Worm (Caenorhabditis elegans) whole organism, L4/young adult: ENCODE measurements around the gene M02E1.3.

ENCODE experiments used
- W03F9.2 ChIP-seq: fragments of 150-350 bp; optimal IDR thresholded peaks from 2 replicates; lab custom pipeline; 2014; ENCODE audit warnings: missing biosample characterization, missing genetic modification characterization
- dao-5 ChIP-seq: sonication (generic microtip); optimal IDR thresholded peaks from 2 replicates; lab custom pipeline; 2016; ENCODE audit warnings: missing genotype, missing genetic modification characterization, moderate library complexity, missing compliant biosample characterization
- him-1 ChIP-seq: sonication (generic microtip); optimal IDR thresholded peaks from 2 replicates; lab custom pipeline; 2016; ENCODE audit warnings: missing genotype, missing genetic modification reagents, missing genetic modification characterization, missing compliant biosample characterization

DNA sequence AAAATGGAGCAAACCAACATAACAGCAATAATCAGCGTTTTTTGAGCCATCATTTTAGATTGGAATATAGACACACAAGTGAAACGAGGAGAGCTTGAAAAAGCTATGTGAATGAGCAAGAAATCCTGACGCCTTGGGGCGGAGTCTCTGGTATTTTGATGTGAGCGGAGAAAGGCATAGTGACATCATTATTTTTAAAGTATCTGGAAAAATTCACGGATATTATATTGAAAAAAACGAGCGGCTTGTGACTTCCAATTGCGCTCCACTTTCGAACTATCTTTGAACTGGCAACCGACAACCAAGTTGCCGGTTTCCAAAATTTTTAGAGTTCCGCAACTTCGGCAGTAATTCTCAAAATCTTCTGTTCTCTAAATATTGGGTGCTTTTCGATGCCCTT lies 11.1 kb upstream of the M02E1.3 start, which contains the start of gene nlp-64:
- TF ChIP-seq W03F9.2 (tag; lab: Kevin White, UChicago) (no peak), him-1 (no peak), dao-5 (tag; lab: Kevin White, UChicago) (no peak)
